Fruit fly (Drosophila melanogaster) whole organism, pupa: Measurements from ENCODE around the gene CG31253.
A peak's percentile ranks its signal among the peaks of the same experiment; 100 is the strongest.

Experiments used
- CG15710 ChIP-seq: fragments of 200-800 bp; sonication (Bioruptor generic); optimal IDR thresholded peaks from 2 replicates; lab custom pipeline; 2018; ENCODE audit warnings: missing biosample characterization, mild to moderate bottlenecking, missing genetic modification characterization, moderate library complexity
- CG8159 ChIP-seq: fragments of 200-800 bp; sonication (Bioruptor generic); optimal IDR thresholded peaks from 3 replicates; lab custom pipeline; 2018; ENCODE audit warnings: missing biosample characterization, mild to moderate bottlenecking, missing genetic modification characterization, moderate library complexity
- EcR ChIP-seq: fragments of 200-800 bp; sonication (Bioruptor generic); optimal IDR thresholded peaks from 3 replicates; lab custom pipeline; 2019; ENCODE audit warnings: missing biosample characterization, missing genetic modification characterization, mild to moderate bottlenecking, moderate library complexity, missing genetic modification reagents
- fd96Ca ChIP-seq: fragments of 200-800 bp; sonication (Bioruptor generic); IDR thresholded peaks from 3 replicates; pipeline ENCODE4 v1.3.6; 2022; ENCODE audit warnings: missing biosample characterization, missing genetic modification characterization
- gl ChIP-seq: fragments of 200-800 bp; sonication (Bioruptor generic); optimal IDR thresholded peaks from 2 replicates; lab custom pipeline; 2018; ENCODE audit warnings: missing biosample characterization, mild to moderate bottlenecking, missing genetic modification characterization

DNA sequence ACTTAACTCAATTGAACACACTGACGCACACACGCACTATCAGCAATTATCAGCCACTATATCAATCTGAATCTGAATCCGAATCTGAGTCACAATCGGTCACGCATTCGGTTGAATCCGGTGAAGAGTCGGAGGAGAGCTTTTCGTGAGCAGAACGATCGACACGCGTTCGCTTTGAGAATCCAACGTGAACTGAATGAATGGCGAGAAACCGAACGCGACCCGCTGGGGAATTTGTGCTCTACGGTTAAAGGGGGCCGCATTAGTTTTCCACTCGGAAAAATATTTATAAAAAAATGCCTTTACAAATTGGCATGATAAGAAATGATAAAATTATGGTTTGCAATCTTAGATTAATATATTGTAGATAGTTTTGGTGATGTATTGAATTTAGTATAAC lies 27.8 kb upstream of the CG31253 start, which contains the start of gene betaTub97EF:
- TF ChIP-seq CG8159 (tag; lab: Kevin White, UChicago) (no peak), CG15710 (peak; percentile 12), fd96Ca (GFP tag; lab: Robert Waterston, UW) (no peak), gl (tag; lab: Kevin White, UChicago) (no peak), EcR (GFP tag; lab: Kevin White, UChicago) (no peak)
